Fruit fly (Drosophila melanogaster) whole organism: ENCODE results near the gene mRpS35.

Experiments
- Dll ChIP-seq: fragments of >200 bp; optimal IDR thresholded peaks from 2 replicates; lab custom pipeline; 2017
- EcR ChIP-seq, 2 experiments: fragments of >200 bp; optimal IDR thresholded peaks; 2 replicates each; lab custom pipeline; 2017; ENCODE audit warnings: missing biosample characterization in 2 of 2, missing genetic modification characterization in 2 of 2, missing genetic modification reagents in 2 of 2
- pan ChIP-seq: fragments of >200 bp; optimal IDR thresholded peaks from 2 replicates; lab custom pipeline; 2017
- psq ChIP-seq: fragments of >200 bp; optimal IDR thresholded peaks from 2 replicates; lab custom pipeline; 2017
- usp ChIP-seq: fragments of >200 bp; optimal IDR thresholded peaks from 2 replicates; lab custom pipeline; 2017; ENCODE audit warnings: missing biosample characterization, missing genetic modification characterization, mixed read lengths

DNA sequence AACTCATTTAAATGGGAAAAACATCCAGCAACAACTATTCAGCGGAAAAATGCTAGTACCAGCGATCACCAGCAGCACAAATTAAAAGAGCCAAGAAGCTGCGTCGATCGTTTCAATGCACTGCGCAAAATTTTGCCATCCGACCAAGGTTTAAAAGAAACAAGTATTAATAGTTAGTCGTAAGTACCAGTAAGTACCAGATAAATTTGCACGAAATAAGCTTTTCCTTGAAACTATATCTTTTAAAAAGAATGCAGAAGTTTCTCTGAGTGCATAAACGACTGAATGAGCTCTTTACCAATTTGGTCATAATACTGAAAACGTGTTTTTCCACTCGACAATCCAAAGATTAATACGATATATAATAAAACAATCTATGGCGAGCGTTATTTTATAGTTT is 47.5 kb upstream of the mRpS35 start:
- TF ChIP-seq psq (no peak), Dll (no peak), EcR (GFP tag; optimal IDR thresholded peaks at IDR 0.05; lab: Kevin White, UChicago) (no peak), usp (GFP tag; lab: Kevin White, UChicago) (no peak), pan (no peak)
